Worm (Caenorhabditis elegans) whole organism, mixed stage, embryonic: ENCODE data around the gene clec-179.

ENCODE experiments used
- blmp-1 ChIP-seq: fragments of 150-350 bp; optimal IDR thresholded peaks from 2 replicates; lab custom pipeline; 2014; ENCODE audit warnings: missing biosample characterization, missing genetic modification characterization
- ceh-43 ChIP-seq: fragments of 200-800 bp; sonication (Bioruptor generic); optimal IDR thresholded peaks from 2 replicates; lab custom pipeline; 2018; ENCODE audit warnings: mild to moderate bottlenecking, missing genetic modification characterization, moderate library complexity, missing compliant biosample characterization
- ceh-83 ChIP-seq: fragments of 200-800 bp; sonication (Bioruptor generic); optimal IDR thresholded peaks from 2 replicates; lab custom pipeline; 2018; ENCODE audit warnings: mild to moderate bottlenecking, missing genetic modification characterization, missing compliant biosample characterization
- cnd-1 ChIP-seq: fragments of 200-800 bp; sonication (Bioruptor generic); optimal IDR thresholded peaks from 2 replicates; lab custom pipeline; 2018; ENCODE audit warnings: mild to moderate bottlenecking, missing genetic modification characterization, missing compliant biosample characterization
- elt-3 ChIP-seq: fragments of 150-350 bp; optimal IDR thresholded peaks from 2 replicates; lab custom pipeline; 2014; ENCODE audit warnings: missing biosample characterization, missing genetic modification characterization
- flh-1 ChIP-seq: fragments of 200-800 bp; sonication (Bioruptor generic); optimal IDR thresholded peaks from 2 replicates; lab custom pipeline; 2018; ENCODE audit warnings: mild to moderate bottlenecking, missing genetic modification characterization, moderate library complexity, missing compliant biosample characterization
- lin-32 ChIP-seq: fragments of 200-800 bp; sonication (Bioruptor generic); optimal IDR thresholded peaks from 2 replicates; lab custom pipeline; 2018; ENCODE audit warnings: mild to moderate bottlenecking, missing genetic modification characterization, missing compliant biosample characterization
- nhr-12 ChIP-seq: fragments of 150-350 bp; optimal IDR thresholded peaks from 2 replicates; lab custom pipeline; 2014; ENCODE audit warnings: missing biosample characterization, missing genetic modification characterization
- nhr-28 ChIP-seq: fragments of 150-350 bp; optimal IDR thresholded peaks from 2 replicates; lab custom pipeline; 2014; ENCODE audit warnings: missing biosample characterization, missing genetic modification characterization
- pha-4 ChIP-seq: fragments of 150-350 bp; optimal IDR thresholded peaks from 2 replicates; lab custom pipeline; 2018; ENCODE audit warnings: missing biosample characterization, missing genetic modification reagents, missing genetic modification characterization
- sptf-1 ChIP-seq: sonication (generic microtip); optimal IDR thresholded peaks from 2 replicates; lab custom pipeline; 2017; ENCODE audit warnings: mild to moderate bottlenecking, missing genetic modification characterization, moderate library complexity, missing compliant biosample characterization
- ztf-11 ChIP-seq: fragments of 150-350 bp; optimal IDR thresholded peaks from 2 replicates; lab custom pipeline; 2014; ENCODE audit warnings: missing biosample characterization, missing genetic modification characterization

clec-179 gene

ce11 chrIV:7133983-7134382 is 50.5 kb downstream of the clec-179 start, which contains the start of gene mutd-1:
TSS of gene mutd-1 (minus strand) at chrIV:7134083.
- TF ChIP-seq cnd-1 (tag; lab: Kevin White, UChicago) (no peak), pha-4 (tag; lab: Kevin White, UChicago) (no peak), lin-32 (GFP tag; lab: Kevin White, UChicago) (no peak), nhr-28 (tag; lab: Kevin White, UChicago) (no peak), elt-3 (no peak), nhr-12 (tag; lab: Kevin White, UChicago) (no peak), ztf-11 (no peak), ceh-43 (no peak), ceh-83 (GFP tag; lab: Kevin White, UChicago) (no peak), flh-1 (GFP tag; lab: Kevin White, UChicago) (no peak), sptf-1 (no peak), blmp-1 (no peak)
